Worm (Caenorhabditis elegans): ENCODE data around the gene F26G5.1.
A peak's percentile ranks its signal among the peaks of the same experiment; 100 is the strongest.

DNA sequence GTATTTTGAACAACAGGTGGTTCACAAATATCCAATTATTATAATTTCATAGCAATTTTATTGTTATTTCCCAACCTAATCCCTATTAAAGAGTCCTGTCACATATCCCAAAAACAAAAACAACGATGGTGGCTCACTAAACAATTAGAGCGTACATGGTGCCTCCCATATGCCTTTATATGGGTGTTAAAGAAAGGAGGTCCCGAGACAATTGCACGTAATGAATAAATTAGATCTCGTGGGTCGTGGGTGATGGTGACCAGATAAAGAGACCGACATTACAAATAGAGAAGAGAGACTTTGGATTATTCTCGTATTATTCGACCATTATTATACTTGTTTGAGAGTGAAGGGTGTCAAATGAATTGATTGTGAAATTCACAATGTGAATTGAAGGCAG, 8.0 kb upstream of the F26G5.1 start:
- TF ChIP-seq ceh-14 (tag; optimal IDR thresholded peaks at IDR 0.05), result no peak
- TF ChIP-seq ama-1 (optimal IDR thresholded peaks at IDR 0.05), result no peak
- TF ChIP-seq unc-42 (tag; optimal IDR thresholded peaks at IDR 0.05), result peak; percentile 97
- TF ChIP-seq hlh-30 (tag; optimal IDR thresholded peaks at IDR 0.05; ENCODE audit: insufficient read depth), result peak; percentile 50
- no peak for TF ChIP-seq ceh-2 (tag; optimal IDR thresholded peaks at IDR 0.05)
- TF ChIP-seq nfya-1 (tag; optimal IDR thresholded peaks at IDR 0.05), result no peak
- no peak for TF ChIP-seq ceh-45 (GFP tag; IDR thresholded peaks at IDR 0.05)
- no peak for TF ChIP-seq fkh-10 (GFP tag; optimal IDR thresholded peaks at IDR 0.05)
- no peak for TF ChIP-seq ceh-18 (tag; optimal IDR thresholded peaks at IDR 0.05)
- TF ChIP-seq ceh-48 (tag; optimal IDR thresholded peaks at IDR 0.05), result no peak

Measured in whole organism, late embryonic.